Fruit fly (Drosophila melanogaster) whole organism: ENCODE measurements around the gene Mtl.

Experiments
- CG8478 ChIP-seq: fragments of >200 bp; optimal IDR thresholded peaks from 2 replicates; lab custom pipeline; 2018; ENCODE audit warnings: inconsistent platforms
- Dll ChIP-seq: fragments of >200 bp; optimal IDR thresholded peaks from 2 replicates; lab custom pipeline; 2017
- EcR ChIP-seq, 2 experiments: fragments of >200 bp; optimal IDR thresholded peaks; 2 replicates each; lab custom pipeline; 2017; ENCODE audit warnings: missing biosample characterization in 2 of 2, missing genetic modification characterization in 2 of 2, missing genetic modification reagents in 2 of 2
- pan ChIP-seq: fragments of >200 bp; optimal IDR thresholded peaks from 2 replicates; lab custom pipeline; 2017
- psq ChIP-seq: fragments of >200 bp; optimal IDR thresholded peaks from 2 replicates; lab custom pipeline; 2017
- usp ChIP-seq: fragments of >200 bp; optimal IDR thresholded peaks from 2 replicates; lab custom pipeline; 2017; ENCODE audit warnings: missing biosample characterization, missing genetic modification characterization, mixed read lengths

DNA sequence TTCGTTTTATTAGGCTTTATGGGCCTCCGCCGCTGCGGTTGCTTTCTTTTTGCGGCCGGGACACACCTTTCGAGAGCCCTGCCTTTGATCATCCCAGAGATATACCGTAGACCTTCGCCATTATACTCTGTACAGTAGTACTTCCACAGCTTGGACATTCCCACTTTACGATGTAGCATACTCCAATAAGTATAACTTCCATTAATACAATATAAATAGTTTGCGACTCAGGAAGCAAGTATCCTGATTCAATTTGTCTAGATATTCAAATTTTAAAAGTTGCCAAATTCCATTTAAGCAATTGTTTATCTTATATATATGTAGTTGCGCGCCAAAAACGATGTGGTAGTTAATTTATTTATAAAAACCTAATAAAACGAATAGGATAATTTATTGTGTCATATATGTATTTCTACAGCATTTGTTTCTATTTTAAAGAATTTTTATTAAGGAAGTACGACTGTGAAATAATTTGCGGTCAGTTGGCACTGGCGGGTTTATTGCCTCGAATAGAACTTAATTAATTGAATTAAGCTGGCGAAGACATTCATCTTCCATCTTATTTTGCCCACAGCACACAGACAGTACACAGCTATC lies 1.1 kb downstream of the Mtl start:
- TF ChIP-seq Dll (lab: Kevin White, UChicago) = no peak
- no peak for TF ChIP-seq EcR (GFP tag; optimal IDR thresholded peaks at IDR 0.05; lab: Kevin White, UChicago)
- no peak for TF ChIP-seq usp (GFP tag; lab: Kevin White, UChicago)
- TF ChIP-seq pan = no peak
- TF ChIP-seq CG8478 = no peak
- no peak for TF ChIP-seq psq
